Fruit fly (Drosophila melanogaster) whole organism, wandering third instar larva: Measurements from ENCODE around the gene CG14053.
A peak's percentile ranks its signal among the peaks of the same experiment; 100 is the strongest.

ENCODE experiments used
- Abd-B ChIP-seq: fragments of >200 bp; optimal IDR thresholded peaks from 2 replicates; lab custom pipeline; 2017; ENCODE audit warnings: missing biosample characterization, missing genetic modification characterization
- CG32264 ChIP-seq: fragments of 200-800 bp; sonication (Bioruptor generic); optimal IDR thresholded peaks from 2 replicates; lab custom pipeline; 2016; ENCODE audit warnings: missing biosample characterization, missing genetic modification characterization
- CG9705 ChIP-seq: fragments of 200-800 bp; sonication (Bioruptor generic); optimal IDR thresholded peaks from 2 replicates; lab custom pipeline; 2018; ENCODE audit warnings: missing biosample characterization, mild to moderate bottlenecking, missing genetic modification characterization
- CrebA ChIP-seq: fragments of 200-800 bp; sonication (Bioruptor generic); optimal IDR thresholded peaks from 2 replicates; lab custom pipeline; 2016; ENCODE audit warnings: missing biosample characterization, mild to moderate bottlenecking, missing genetic modification characterization, borderline replicate concordance
- Dfd ChIP-seq: fragments of >200 bp; optimal IDR thresholded peaks from 2 replicates; lab custom pipeline; 2017; ENCODE audit warnings: missing biosample characterization, missing genetic modification characterization
- Dif ChIP-seq: fragments of 200-275, 200-300 bp; sonication (Bioruptor generic); optimal IDR thresholded peaks from 2 replicates; lab custom pipeline; 2018; ENCODE audit warnings: missing biosample characterization, missing genetic modification characterization; ENCODE audit not compliant: partially characterized antibody
- GATAd ChIP-seq: sonication (Bioruptor generic); optimal IDR thresholded peaks from 2 replicates; lab custom pipeline; 2016; ENCODE audit warnings: missing biosample characterization, missing genetic modification characterization
- HLH106 ChIP-seq: fragments of 200-800 bp; optimal IDR thresholded peaks from 3 replicates; lab custom pipeline; 2019; ENCODE audit warnings: missing biosample characterization, mild to moderate bottlenecking, missing genetic modification characterization, moderate library complexity
- Hr78 ChIP-seq: fragments of >200 bp; optimal IDR thresholded peaks from 2 replicates; lab custom pipeline; 2017; ENCODE audit warnings: missing biosample characterization, missing genetic modification characterization
- Hr83 ChIP-seq: fragments of 200-300 bp; sonication (Bioruptor generic); optimal IDR thresholded peaks from 2 replicates; lab custom pipeline; 2016; ENCODE audit warnings: missing biosample characterization, mild to moderate bottlenecking, missing genetic modification characterization, moderate library complexity; ENCODE audit not compliant: poor library complexity, severe bottlenecking
- Jra ChIP-seq: sonication (Bioruptor generic); optimal IDR thresholded peaks from 2 replicates; lab custom pipeline; 2016; ENCODE audit warnings: missing biosample characterization, missing genetic modification characterization
- Mio ChIP-seq: sonication (Bioruptor generic); optimal IDR thresholded peaks from 2 replicates; lab custom pipeline; 2016; ENCODE audit warnings: missing biosample characterization, missing genetic modification characterization
- Myc ChIP-seq: fragments of >200 bp; optimal IDR thresholded peaks from 2 replicates; lab custom pipeline; 2017
- N ChIP-seq: fragments of >200 bp; optimal IDR thresholded peaks from 2 replicates; lab custom pipeline; 2018; ENCODE audit warnings: missing biosample characterization, missing external identifiers, missing genetic modification characterization
- OdsH ChIP-seq: fragments of 200-800 bp; sonication (Bioruptor generic); optimal IDR thresholded peaks from 2 replicates; lab custom pipeline; 2016; ENCODE audit warnings: missing biosample characterization, mild to moderate bottlenecking, missing genetic modification characterization
- Sp1 ChIP-seq: fragments of 200-800 bp; sonication (Bioruptor generic); optimal IDR thresholded peaks from 3 replicates; lab custom pipeline; 2019; ENCODE audit warnings: missing biosample characterization, mild to moderate bottlenecking, missing genetic modification characterization, moderate library complexity
- Vsx2 ChIP-seq: fragments of 200-300, 225-300 bp; sonication (Bioruptor generic); optimal IDR thresholded peaks from 2 replicates; lab custom pipeline; 2018; ENCODE audit warnings: missing biosample characterization, missing genetic modification characterization; ENCODE audit not compliant: partially characterized antibody
- br ChIP-seq: fragments of 200-800 bp; sonication (Bioruptor generic); optimal IDR thresholded peaks from 2 replicates; lab custom pipeline; 2016; ENCODE audit warnings: missing biosample characterization, missing genetic modification characterization
- dmrt93B ChIP-seq: fragments of 200-800 bp; sonication (Bioruptor generic); optimal IDR thresholded peaks from 2 replicates; lab custom pipeline; 2018; ENCODE audit warnings: missing biosample characterization, mild to moderate bottlenecking, missing genetic modification characterization
- dsf ChIP-seq: sonication (Bioruptor generic); optimal IDR thresholded peaks from 2 replicates; lab custom pipeline; 2016; ENCODE audit warnings: missing biosample characterization, missing genetic modification characterization, borderline replicate concordance
- ey ChIP-seq: fragments of 200-800 bp; sonication (Bioruptor generic); optimal IDR thresholded peaks from 2 replicates; lab custom pipeline; 2016; ENCODE audit warnings: missing biosample characterization, missing genetic modification characterization
- foxo ChIP-seq, 2 experiments: fragments of 200-800 bp; sonication (Bioruptor generic); optimal IDR thresholded peaks; 2 replicates in 1 of 2; 3 replicates in 1 of 2; lab custom pipeline; 2016 to 2017; ENCODE audit warnings: missing biosample characterization in 2 of 2, missing genetic modification characterization in 2 of 2
- fru ChIP-seq: fragments of 200-800 bp; sonication (Bioruptor generic); optimal IDR thresholded peaks from 3 replicates; lab custom pipeline; 2016; ENCODE audit warnings: missing biosample characterization, mild to moderate bottlenecking, missing genetic modification characterization
- h ChIP-seq: fragments of 200-800 bp; sonication (Bioruptor generic); optimal IDR thresholded peaks from 3 replicates; lab custom pipeline; 2016; ENCODE audit warnings: missing biosample characterization, mild to moderate bottlenecking, missing genetic modification characterization
- jim ChIP-seq: fragments of 175-275, 200-325 bp; sonication (Bioruptor generic); optimal IDR thresholded peaks from 2 replicates; lab custom pipeline; 2016; ENCODE audit warnings: missing biosample characterization, mild to moderate bottlenecking, missing genetic modification characterization
- pan ChIP-seq: fragments of >200 bp; optimal IDR thresholded peaks from 2 replicates; lab custom pipeline; 2017
- rgr ChIP-seq: fragments of 200-800 bp; sonication (Bioruptor generic); optimal IDR thresholded peaks from 3 replicates; lab custom pipeline; 2016; ENCODE audit warnings: missing biosample characterization, mild to moderate bottlenecking, missing genetic modification characterization
- sage ChIP-seq: fragments of 200-800 bp; sonication (Bioruptor generic); optimal IDR thresholded peaks from 2 replicates; lab custom pipeline; 2016; ENCODE audit warnings: missing biosample characterization, mild to moderate bottlenecking, missing genetic modification characterization
- sv ChIP-seq: fragments of 200-800 bp; sonication (Bioruptor generic); optimal IDR thresholded peaks from 3 replicates; lab custom pipeline; 2016; ENCODE audit warnings: missing biosample characterization, missing genetic modification characterization
- usp ChIP-seq: fragments of >200 bp; optimal IDR thresholded peaks from 2 replicates; lab custom pipeline; 2017; ENCODE audit warnings: missing biosample characterization, missing genetic modification characterization
- woc ChIP-seq: sonication (Bioruptor generic); optimal IDR thresholded peaks from 2 replicates; lab custom pipeline; 2016; ENCODE audit warnings: missing biosample characterization, mild to moderate bottlenecking, missing genetic modification characterization

CG14053 gene

dm6 chrX:2222181-2222790, 28.6 kb upstream of the CG14053 start, which contains the start of gene Vinc (continued):
- TF ChIP-seq br (peak; percentile 88), Vsx2 (GFP tag; lab: Kevin White, UChicago) (no peak), Hr78 (no peak), dmrt93B (GFP tag; lab: Kevin White, UChicago) (no peak), HLH106 (tag; lab: Kevin White, UChicago) (peak; percentile 92), rgr (GFP tag; lab: Kevin White, UChicago) (peak; percentile 78), foxo (GFP tag; optimal IDR thresholded peaks at IDR 0.05; lab: Kevin White, UChicago) (peak in 1 of 2 experiments; percentile 93), dsf (no peak), Abd-B (GFP tag; lab: Kevin White, UChicago) (no peak), pan (no peak), Sp1 (peak; percentile 82), fru (GFP tag; lab: Kevin White, UChicago) (peak; percentile 95), h (GFP tag; lab: Kevin White, UChicago) (peak; percentile 93)

- no peak for TF ChIP-seq sage (GFP tag; lab: Kevin White, UChicago)
- TF ChIP-seq Myc (lab: Kevin White, UChicago): no peak
- TF ChIP-seq sv: no peak
- no peak for TF ChIP-seq dsf
- TF ChIP-seq dmrt93B (GFP tag; lab: Kevin White, UChicago): no peak
- no peak for TF ChIP-seq woc (GFP tag; lab: Kevin White, UChicago)
- TF ChIP-seq rgr (GFP tag; lab: Kevin White, UChicago): no peak
- no peak for TF ChIP-seq jim (GFP tag; lab: Kevin White, UChicago)
- TF ChIP-seq CrebA (GFP tag; lab: Kevin White, UChicago): no peak
- no peak for TF ChIP-seq Hr78
- no peak for TF ChIP-seq CG9705 (GFP tag; lab: Kevin White, UChicago)
- no peak for TF ChIP-seq N (GFP tag; lab: Kevin White, UChicago)
- no peak for TF ChIP-seq Jra (GFP tag; lab: Kevin White, UChicago)
- TF ChIP-seq Hr83 (GFP tag; lab: Kevin White, UChicago): no peak
- TF ChIP-seq Dfd (GFP tag; lab: Kevin White, UChicago): no peak
- TF ChIP-seq ey (GFP tag; lab: Kevin White, UChicago): no peak
- TF ChIP-seq Vsx2 (GFP tag; lab: Kevin White, UChicago): no peak
- TF ChIP-seq h (GFP tag; lab: Kevin White, UChicago): no peak
- TF ChIP-seq, all 38 proteins: peak for 0
These were observed 27.9 kb upstream of the CG14053 start for dm6 chrX:2221598-2221997.

dm6 chrX:2219899-2220298, 26.2 kb upstream of the CG14053 start:
- TF ChIP-seq usp (GFP tag; lab: Kevin White, UChicago): no peak
- TF ChIP-seq HLH106 (tag; lab: Kevin White, UChicago): no peak
- TF ChIP-seq Mio (GFP tag; lab: Kevin White, UChicago): no peak
- no peak for TF ChIP-seq Hr83 (GFP tag; lab: Kevin White, UChicago)
- no peak for TF ChIP-seq fru (GFP tag; lab: Kevin White, UChicago)

- no peak for TF ChIP-seq ey (GFP tag; lab: Kevin White, UChicago)
- no peak for TF ChIP-seq pan
- TF ChIP-seq br: no peak
- TF ChIP-seq OdsH (GFP tag; lab: Kevin White, UChicago): no peak
- TF ChIP-seq Hr83 (GFP tag; lab: Kevin White, UChicago): no peak
- TF ChIP-seq Myc (lab: Kevin White, UChicago): no peak
These were observed 25.5 kb upstream of the CG14053 start for dm6 chrX:2219246-2219645.

- no peak for TF ChIP-seq GATAd
- no peak for TF ChIP-seq rgr (GFP tag; lab: Kevin White, UChicago)
- no peak for TF ChIP-seq CG32264 (GFP tag; lab: Kevin White, UChicago)
- no peak for TF ChIP-seq usp (GFP tag; lab: Kevin White, UChicago)
- no peak for TF ChIP-seq Dif (GFP tag; lab: Kevin White, UChicago)
- TF ChIP-seq Abd-B (GFP tag; lab: Kevin White, UChicago): no peak
- no peak for TF ChIP-seq h (GFP tag; lab: Kevin White, UChicago)
These were observed 24.7 kb upstream of the CG14053 start for dm6 chrX:2218455-2218854.
